Fruit fly (Drosophila melanogaster): ENCODE results near the gene dnd.
A peak's percentile ranks its signal among the peaks of the same experiment; 100 is the strongest.

dnd gene

dm6 chr3R:21862137-21862850 is 24.9 kb downstream of the dnd start (continued):
- peak; percentile 31 for TF ChIP-seq esn (GFP tag; optimal IDR thresholded peaks at IDR 0.05)
- TF ChIP-seq CG15336 (GFP tag; IDR thresholded peaks at IDR 0.05): peak; percentile 97
- TF ChIP-seq Smox (GFP tag; optimal IDR thresholded peaks at IDR 0.05): peak; percentile 13
- peak; percentile 63 for TF ChIP-seq Eip75B (GFP tag; optimal IDR thresholded peaks at IDR 0.05)
- peak; percentile 80 for TF ChIP-seq OdsH (GFP tag; optimal IDR thresholded peaks at IDR 0.05)
- TF ChIP-seq Sox14 (GFP tag; optimal IDR thresholded peaks at IDR 0.05): peak; percentile 13
- no peak for TF ChIP-seq dsx (GFP tag; optimal IDR thresholded peaks at IDR 0.05; ENCODE audit: poor library complexity, severe bottlenecking)
- no peak for TF ChIP-seq topi (GFP tag; optimal IDR thresholded peaks at IDR 0.05)
- TF ChIP-seq net (GFP tag; optimal IDR thresholded peaks at IDR 0.05): peak; percentile 80
- peak; percentile 69 for TF ChIP-seq achi (GFP tag; optimal IDR thresholded peaks at IDR 0.05)
- TF ChIP-seq Eip78C (GFP tag): peak; percentile 89
- peak; percentile 96 for TF ChIP-seq eg (GFP tag; IDR thresholded peaks at IDR 0.05)
- no peak for TF ChIP-seq CG1621 (tag; optimal IDR thresholded peaks at IDR 0.05)
- TF ChIP-seq CG6808 (GFP tag; optimal IDR thresholded peaks at IDR 0.05): no peak
- TF ChIP-seq fd85E (GFP tag; optimal IDR thresholded peaks at IDR 0.05): no peak
- TF ChIP-seq Sox15 (GFP tag; optimal IDR thresholded peaks at IDR 0.05): no peak
- TF ChIP-seq CG6163 (GFP tag; IDR thresholded peaks at IDR 0.05): peak; percentile 88
- TF ChIP-seq dac (GFP tag; optimal IDR thresholded peaks at IDR 0.05): peak; percentile 96
- TF ChIP-seq Ets21C (GFP tag; optimal IDR thresholded peaks at IDR 0.05): peak; percentile 3
- TF ChIP-seq fd59A (GFP tag; optimal IDR thresholded peaks at IDR 0.05): no peak
- peak; percentile 88 for TF ChIP-seq Lpt (GFP tag; optimal IDR thresholded peaks at IDR 0.05)
- peak; percentile 13 for TF ChIP-seq spab (GFP tag; optimal IDR thresholded peaks at IDR 0.05)
- peak; percentile 46 for TF ChIP-seq CG11762 (GFP tag; optimal IDR thresholded peaks at IDR 0.05; ENCODE audit: insufficient read depth)
- peak; percentile 96 for TF ChIP-seq CG8119 (GFP tag; IDR thresholded peaks at IDR 0.05)
- no peak for TF ChIP-seq CG11902 (GFP tag; optimal IDR thresholded peaks at IDR 0.05)
- peak; percentile 51 for TF ChIP-seq CG3919 (GFP tag; optimal IDR thresholded peaks at IDR 0.05)
- TF ChIP-seq Gug (GFP tag; IDR thresholded peaks at IDR 0.05): peak; percentile 84
- no peak for TF ChIP-seq CG10669 (GFP tag; optimal IDR thresholded peaks at IDR 0.05)

dm6 chr3R:21859509-21859908 is 27.6 kb downstream of the dnd start:
- peak; percentile 82 for TF ChIP-seq spab (GFP tag; optimal IDR thresholded peaks at IDR 0.05)
- TF ChIP-seq CG16779 (tag; optimal IDR thresholded peaks at IDR 0.05): peak; percentile 76
- peak; percentile 70 to 81 for TF ChIP-seq salr (GFP tag; optimal IDR thresholded peaks at IDR 0.05)
- peak; percentile 91 for TF ChIP-seq vri (GFP tag; optimal IDR thresholded peaks at IDR 0.05)
- peak; percentile 73 for TF ChIP-seq Lpt (GFP tag; optimal IDR thresholded peaks at IDR 0.05)
- TF ChIP-seq Hr38 (GFP tag; optimal IDR thresholded peaks at IDR 0.05): no peak
- TF ChIP-seq CG6276 (GFP tag; optimal IDR thresholded peaks at IDR 0.05): peak; percentile 78
- peak; percentile 94 for TF ChIP-seq CG32006 (GFP tag; optimal IDR thresholded peaks at IDR 0.05)
- peak; percentile 96 for TF ChIP-seq Sox102F (GFP tag; optimal IDR thresholded peaks at IDR 0.05)
- peak; percentile 92 for TF ChIP-seq acj6 (GFP tag; optimal IDR thresholded peaks at IDR 0.05)
- TF ChIP-seq dac (GFP tag; optimal IDR thresholded peaks at IDR 0.05): peak; percentile 78
- TF ChIP-seq Eip93F (GFP tag; optimal IDR thresholded peaks at IDR 0.05): peak; percentile 93
- peak; percentile 89 for TF ChIP-seq CG8119 (GFP tag; IDR thresholded peaks at IDR 0.05)
- TF ChIP-seq Sox15 (GFP tag; optimal IDR thresholded peaks at IDR 0.05): peak; percentile 87
- peak; percentile 85 for TF ChIP-seq dsx (GFP tag; optimal IDR thresholded peaks at IDR 0.05; ENCODE audit: poor library complexity, severe bottlenecking)
- peak; percentile 69 for TF ChIP-seq Gug (GFP tag; IDR thresholded peaks at IDR 0.05)
- TF ChIP-seq CG11902 (GFP tag; optimal IDR thresholded peaks at IDR 0.05): peak; percentile 83
- peak; percentile 90 for TF ChIP-seq Hr4 (GFP tag; optimal IDR thresholded peaks at IDR 0.05)
- peak; percentile 70 for TF ChIP-seq fd59A (GFP tag; optimal IDR thresholded peaks at IDR 0.05)
- TF ChIP-seq CG11762 (GFP tag; optimal IDR thresholded peaks at IDR 0.05; ENCODE audit: insufficient read depth): peak; percentile 68
- TF ChIP-seq CG6808 (GFP tag; optimal IDR thresholded peaks at IDR 0.05): peak; percentile 71
- peak; percentile 86 for TF ChIP-seq CG4318 (GFP tag; optimal IDR thresholded peaks at IDR 0.05)
- peak; percentile 91 for TF ChIP-seq CG34406 (GFP tag; optimal IDR thresholded peaks at IDR 0.05)
- peak; percentile 84 for TF ChIP-seq CG6163 (GFP tag; IDR thresholded peaks at IDR 0.05)
- TF ChIP-seq CG15336 (GFP tag; IDR thresholded peaks at IDR 0.05): peak; percentile 90
- TF ChIP-seq Eip78C (GFP tag): peak; percentile 98
- TF ChIP-seq CG8632 (GFP tag; optimal IDR thresholded peaks at IDR 0.05): peak; percentile 92
- TF ChIP-seq CG1621 (tag; optimal IDR thresholded peaks at IDR 0.05): peak; percentile 77
- peak; percentile 96 for TF ChIP-seq Eip75B (GFP tag; optimal IDR thresholded peaks at IDR 0.05)
- TF ChIP-seq fd85E (GFP tag; optimal IDR thresholded peaks at IDR 0.05): peak; percentile 39
- peak; percentile 80 for TF ChIP-seq Blimp-1 (GFP tag; optimal IDR thresholded peaks at IDR 0.05)
- peak; percentile 92 for TF ChIP-seq OdsH (GFP tag; optimal IDR thresholded peaks at IDR 0.05)
- TF ChIP-seq ss (GFP tag; optimal IDR thresholded peaks at IDR 0.05): peak; percentile 85 to 88
- peak; percentile 81 for TF ChIP-seq CG7368 (GFP tag; optimal IDR thresholded peaks at IDR 0.05)
- peak; percentile 96 for TF ChIP-seq Hr39 (GFP tag; optimal IDR thresholded peaks at IDR 0.05)
- peak; percentile 96 for TF ChIP-seq Smox (GFP tag; optimal IDR thresholded peaks at IDR 0.05)
